Worm (Caenorhabditis elegans): Measurements from ENCODE around the gene Y53C12A.10.

DNA sequence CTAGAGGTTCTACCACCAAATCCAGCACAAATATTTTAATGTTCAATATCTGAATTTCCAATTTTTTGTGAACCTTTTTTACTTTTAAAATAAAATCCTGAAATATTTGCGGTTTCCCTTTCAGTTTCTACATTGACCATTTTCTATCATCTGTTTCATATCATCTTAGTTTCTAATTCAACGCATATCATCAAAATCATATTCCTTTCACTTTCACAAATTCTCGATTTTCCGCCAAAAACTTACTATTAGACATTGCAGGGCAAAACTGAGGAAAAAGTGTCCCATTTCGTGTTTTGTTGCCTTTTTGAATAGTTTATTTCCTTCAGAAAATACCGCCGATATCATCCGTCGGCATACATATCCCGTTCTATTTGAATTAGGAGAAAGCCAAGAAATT, 20.4 kb upstream of the Y53C12A.10 start:
- TF ChIP-seq him-1 (tag; optimal IDR thresholded peaks at IDR 0.05) (no peak), dao-5 (tag; optimal IDR thresholded peaks at IDR 0.05) (no peak)
